Fruit fly (Drosophila melanogaster) whole organism, wandering third instar larva: ENCODE data around the gene Slu7.

Experiments used
- Hnf4 ChIP-seq: fragments of 200-800 bp; sonication (Bioruptor generic); optimal IDR thresholded peaks from 2 replicates; lab custom pipeline; 2016; ENCODE audit warnings: missing biosample characterization, mild to moderate bottlenecking, missing genetic modification characterization
- pan ChIP-seq: fragments of >200 bp; optimal IDR thresholded peaks from 2 replicates; lab custom pipeline; 2017
- psq ChIP-seq: fragments of 200-800 bp; sonication (Bioruptor generic); optimal IDR thresholded peaks from 3 replicates; lab custom pipeline; 2017; ENCODE audit warnings: missing biosample characterization, mild to moderate bottlenecking, missing genetic modification characterization, moderate library complexity

DNA sequence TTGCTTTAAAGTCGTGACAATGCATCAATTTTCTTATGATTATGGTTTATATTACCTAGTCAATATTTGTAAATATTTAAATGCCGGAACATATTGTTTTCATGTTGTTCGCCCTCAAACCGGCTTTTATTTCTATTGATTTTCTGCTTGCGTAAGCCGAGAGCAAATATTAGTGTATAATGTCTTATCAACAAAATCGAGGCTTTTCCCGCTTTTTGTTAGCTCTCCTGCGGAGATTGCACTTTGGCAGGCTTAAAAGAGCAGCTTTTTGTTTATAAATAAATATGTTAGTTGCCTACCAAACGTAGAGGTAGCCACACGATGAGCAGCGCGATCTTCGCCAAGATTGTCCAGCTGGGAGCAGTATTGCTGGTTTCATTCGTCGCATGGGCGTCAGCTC lies 13.5 kb upstream of the Slu7 start, which contains the start of gene CG11842:
- no peak for TF ChIP-seq pan (lab: Kevin White, UChicago)
- no peak for TF ChIP-seq psq (GFP tag; lab: Kevin White, UChicago)
- TF ChIP-seq Hnf4 (GFP tag; lab: Kevin White, UChicago): no peak
